Worm (Caenorhabditis elegans) whole organism, young adult: ENCODE results near the gene clec-28.

Experiments used
- B0019.2 ChIP-seq: fragments of 200-800 bp; sonication (Bioruptor generic); conservative IDR thresholded peaks from 2 replicates; pipeline ENCODE4 v1.3.6; 2022; ENCODE audit warnings: missing genetic modification reagents, missing genetic modification characterization, missing compliant biosample characterization
- B0035.1 ChIP-seq: sonication (generic microtip); optimal IDR thresholded peaks from 2 replicates; lab custom pipeline; 2016; ENCODE audit warnings: missing genetic modification characterization, mild to moderate bottlenecking, missing compliant biosample characterization, missing genotype, missing genetic modification reagents
- B0261.1 ChIP-seq: sonication (generic microtip); optimal IDR thresholded peaks from 2 replicates; lab custom pipeline; 2016; ENCODE audit warnings: mild to moderate bottlenecking, missing genetic modification characterization, moderate library complexity, missing compliant biosample characterization
- D2030.7 ChIP-seq: fragments of 200-800 bp; sonication (Bioruptor generic); IDR thresholded peaks from 2 replicates; pipeline ENCODE4 v1.3.6; 2022; ENCODE audit warnings: missing genetic modification reagents, missing genetic modification characterization, missing compliant biosample characterization
- F37B4.10 ChIP-seq: fragments of 200-800 bp; sonication (Bioruptor generic); IDR thresholded peaks from 2 replicates; pipeline ENCODE4 v1.3.6; 2022; ENCODE audit warnings: missing genetic modification characterization, missing compliant biosample characterization
- F49E8.2 ChIP-seq: sonication (generic microtip); optimal IDR thresholded peaks from 3 replicates; lab custom pipeline; 2017; ENCODE audit warnings: missing genetic modification characterization, mild to moderate bottlenecking, missing compliant biosample characterization, antibody characterized with exemption, moderate library complexity; ENCODE audit not compliant: insufficient read depth
- F55B11.4 ChIP-seq: sonication (generic microtip); optimal IDR thresholded peaks from 2 replicates; lab custom pipeline; 2016; ENCODE audit warnings: missing compliant biosample characterization, missing genetic modification characterization, borderline replicate concordance; ENCODE audit not compliant: insufficient read depth
- F57C9.4 ChIP-seq: sonication (generic microtip); optimal IDR thresholded peaks from 2 replicates; lab custom pipeline; 2017; ENCODE audit warnings: mild to moderate bottlenecking, missing genetic modification characterization, missing compliant biosample characterization
- K12H6.12 ChIP-seq: fragments of 200-800 bp; sonication (Bioruptor generic); optimal IDR thresholded peaks from 2 replicates; lab custom pipeline; 2018; ENCODE audit warnings: mild to moderate bottlenecking, missing genetic modification characterization, missing compliant biosample characterization
- Y53G8AR.9 ChIP-seq: fragments of 200-800 bp; sonication (Bioruptor generic); conservative IDR thresholded peaks from 2 replicates; pipeline ENCODE4 v1.3.6; 2022; ENCODE audit warnings: missing genetic modification reagents, missing genetic modification characterization, missing compliant biosample characterization
- atf-7 ChIP-seq: sonication (generic microtip); optimal IDR thresholded peaks from 2 replicates; lab custom pipeline; 2017; ENCODE audit warnings: mild to moderate bottlenecking, missing genetic modification characterization, missing compliant biosample characterization
- attf-3 ChIP-seq: fragments of 200-800 bp; sonication (Bioruptor generic); conservative IDR thresholded peaks from 2 replicates; pipeline ENCODE4 v1.3.6; 2022; ENCODE audit warnings: missing genetic modification reagents, missing genetic modification characterization, missing compliant biosample characterization
- ccch-3 ChIP-seq: fragments of 200-800 bp; sonication (Bioruptor generic); optimal IDR thresholded peaks from 2 replicates; lab custom pipeline; 2018; ENCODE audit warnings: mild to moderate bottlenecking, missing genetic modification characterization, missing compliant biosample characterization
- cebp-1 ChIP-seq, 2 experiments: fragments of 200-800 bp in 1 of 2; sonication (Bioruptor generic) in 1 of 2; sonication (generic microtip) in 1 of 2; IDR thresholded peaks in 1 of 2; optimal IDR thresholded peaks in 1 of 2; 2 replicates each; pipeline versions ENCODE4 v1.3.6 to Lab custom; 2017 to 2022; ENCODE audit warnings: missing compliant biosample characterization in 2 of 2, missing genetic modification characterization in 2 of 2, mild to moderate bottlenecking in 1 of 2, missing genetic modification reagents in 1 of 2, moderate library complexity in 1 of 2
- die-1 ChIP-seq: sonication (generic microtip); optimal IDR thresholded peaks from 2 replicates; lab custom pipeline; 2016; ENCODE audit warnings: missing genotype, mild to moderate bottlenecking, missing genetic modification characterization, missing compliant biosample characterization
- dpff-1 ChIP-seq: sonication (generic microtip); optimal IDR thresholded peaks from 2 replicates; lab custom pipeline; 2017; ENCODE audit warnings: mild to moderate bottlenecking, missing genetic modification characterization, missing compliant biosample characterization
- dpl-1 ChIP-seq: fragments of 150-350 bp; optimal IDR thresholded peaks from 2 replicates; lab custom pipeline; 2014; ENCODE audit warnings: missing biosample characterization, missing genetic modification reagents, missing genetic modification characterization
- efl-1 ChIP-seq: fragments of 150-350 bp; optimal IDR thresholded peaks from 2 replicates; lab custom pipeline; 2014; ENCODE audit warnings: missing biosample characterization, missing genetic modification reagents, missing genetic modification characterization
- egl-44 ChIP-seq: fragments of 200-800 bp; sonication (Bioruptor generic); IDR thresholded peaks from 2 replicates; pipeline ENCODE4 v1.3.6; 2022; ENCODE audit warnings: missing genetic modification reagents, missing genetic modification characterization, missing compliant biosample characterization
- ets-4 ChIP-seq: fragments of 200-800 bp; sonication (Bioruptor generic); optimal IDR thresholded peaks from 2 replicates; lab custom pipeline; 2018; ENCODE audit warnings: mild to moderate bottlenecking, missing genetic modification characterization, missing compliant biosample characterization
- fkh-3 ChIP-seq: sonication (generic microtip); optimal IDR thresholded peaks from 2 replicates; lab custom pipeline; 2016; ENCODE audit warnings: mild to moderate bottlenecking, missing genetic modification characterization, missing compliant biosample characterization
- hlh-12 ChIP-seq: sonication (generic microtip); optimal IDR thresholded peaks from 2 replicates; lab custom pipeline; 2016; ENCODE audit warnings: missing genetic modification characterization, missing compliant biosample characterization
- hmg-1.2 ChIP-seq: fragments of 200-800 bp; sonication (Bioruptor generic); IDR thresholded peaks from 2 replicates; pipeline ENCODE4 v1.3.6; 2022; ENCODE audit warnings: missing genetic modification reagents, missing genetic modification characterization, missing compliant biosample characterization
- lin-40 ChIP-seq: sonication (generic microtip); optimal IDR thresholded peaks from 2 replicates; lab custom pipeline; 2016; ENCODE audit warnings: missing genetic modification characterization, mild to moderate bottlenecking, missing compliant biosample characterization, missing genotype, missing genetic modification reagents
- lin-54 ChIP-seq: fragments of 200-800 bp; sonication (Bioruptor generic); optimal IDR thresholded peaks from 2 replicates; lab custom pipeline; 2018; ENCODE audit warnings: mild to moderate bottlenecking, missing genetic modification characterization, missing compliant biosample characterization
- lir-1 ChIP-seq: fragments of 200-800 bp; sonication (Bioruptor generic); conservative IDR thresholded peaks from 2 replicates; pipeline ENCODE4 v1.3.6; 2022; ENCODE audit warnings: missing genetic modification reagents, missing genetic modification characterization, missing compliant biosample characterization
- lsl-1 ChIP-seq: fragments of 200-800 bp; sonication (Bioruptor generic); optimal IDR thresholded peaks from 2 replicates; lab custom pipeline; 2018; ENCODE audit warnings: mild to moderate bottlenecking, missing genetic modification characterization, moderate library complexity, missing compliant biosample characterization
- madf-10 ChIP-seq: sonication (generic microtip); optimal IDR thresholded peaks from 2 replicates; lab custom pipeline; 2016; ENCODE audit warnings: mild to moderate bottlenecking, missing genetic modification characterization, missing compliant biosample characterization
- madf-3 ChIP-seq: fragments of 200-800 bp; sonication (Bioruptor generic); IDR thresholded peaks from 2 replicates; pipeline ENCODE4 v1.3.6; 2022; ENCODE audit warnings: missing genetic modification reagents, missing genetic modification characterization, missing compliant biosample characterization
- mel-28 ChIP-seq: sonication (generic microtip); optimal IDR thresholded peaks from 2 replicates; lab custom pipeline; 2016; ENCODE audit warnings: borderline replicate concordance, mild to moderate bottlenecking, missing genetic modification characterization, missing compliant biosample characterization
- snpc-1.1 ChIP-seq: sonication (generic microtip); optimal IDR thresholded peaks from 2 replicates; lab custom pipeline; 2017; ENCODE audit warnings: missing genetic modification characterization, mild to moderate bottlenecking, missing compliant biosample characterization, antibody characterized with exemption, moderate library complexity, missing genotype, missing genetic modification reagents; ENCODE audit not compliant: insufficient read depth
- snpc-1.3 ChIP-seq: sonication (generic microtip); optimal IDR thresholded peaks from 2 replicates; lab custom pipeline; 2017; ENCODE audit warnings: missing genetic modification characterization, mild to moderate bottlenecking, missing compliant biosample characterization, antibody characterized with exemption, moderate library complexity, missing genotype, missing genetic modification reagents; ENCODE audit not compliant: insufficient read depth
- somi-1 ChIP-seq: fragments of 200-800 bp; sonication (Bioruptor generic); optimal IDR thresholded peaks from 2 replicates; lab custom pipeline; 2018; ENCODE audit warnings: mild to moderate bottlenecking, missing genetic modification characterization, missing compliant biosample characterization
- tlf-1 ChIP-seq: fragments of 200-800 bp; sonication (Bioruptor generic); optimal IDR thresholded peaks from 2 replicates; lab custom pipeline; 2018; ENCODE audit warnings: mild to moderate bottlenecking, missing genetic modification characterization, missing compliant biosample characterization
- ztf-26 ChIP-seq: sonication (generic microtip); optimal IDR thresholded peaks from 2 replicates; lab custom pipeline; 2017; ENCODE audit warnings: missing genetic modification characterization, missing compliant biosample characterization

Gene clec-28

ce11 chrV:16829396-16829795 lies 36.1 kb upstream of the clec-28 start, which contains the start of gene srh-214:
Gene srh-214 (minus strand): TSS chrV:16829755.
- TF ChIP-seq die-1 (tag; lab: Kevin White, UChicago) (no peak), hlh-12 (tag; lab: Kevin White, UChicago) (no peak), B0261.1 (tag; lab: Kevin White, UChicago) (no peak), B0035.1 (tag; lab: Kevin White, UChicago) (no peak), Y53G8AR.9 (GFP tag; lab: Robert Waterston, UW) (no peak), K12H6.12 (tag; lab: Kevin White, UChicago) (no peak), F55B11.4 (no peak), somi-1 (GFP tag; lab: Kevin White, UChicago) (no peak)

ce11 chrV:16831310-16831709 lies 34.2 kb upstream of the clec-28 start:
- TF ChIP-seq F49E8.2 (no peak), egl-44 (GFP tag; lab: Robert Waterston, UW) (no peak), dpl-1 (no peak), D2030.7 (GFP tag; lab: Robert Waterston, UW) (no peak), efl-1 (GFP tag; lab: Kevin White, UChicago) (no peak), snpc-1.3 (no peak), lin-54 (GFP tag; lab: Kevin White, UChicago) (no peak), madf-3 (GFP tag; lab: Robert Waterston, UW) (no peak), lin-40 (tag; lab: Kevin White, UChicago) (no peak), B0019.2 (no peak), K12H6.12 (tag; lab: Kevin White, UChicago) (no peak), lir-1 (GFP tag; lab: Robert Waterston, UW) (no peak), ccch-3 (GFP tag; lab: Kevin White, UChicago) (no peak), ztf-26 (tag; lab: Kevin White, UChicago) (no peak)

ce11 chrV:16831921-16832320 lies 33.6 kb upstream of the clec-28 start, which contains the start of gene srh-215:
Gene srh-215 (minus strand): TSS chrV:16832021.
- TF ChIP-seq madf-10 (tag; lab: Kevin White, UChicago) (no peak), cebp-1 (GFP tag; IDR thresholded peaks at IDR 0.05; lab: Robert Waterston, UW) (no peak), cebp-1 (tag; optimal IDR thresholded peaks at IDR 0.05; lab: Kevin White, UChicago) (no peak), hmg-1.2 (no peak), atf-7 (tag; lab: Kevin White, UChicago) (no peak), ets-4 (no peak), F37B4.10 (GFP tag; lab: Robert Waterston, UW) (no peak), lsl-1 (GFP tag; lab: Kevin White, UChicago) (no peak), fkh-3 (tag; lab: Kevin White, UChicago) (no peak), F57C9.4 (tag; lab: Kevin White, UChicago) (no peak), mel-28 (tag; lab: Kevin White, UChicago) (no peak), snpc-1.1 (no peak), tlf-1 (GFP tag; lab: Kevin White, UChicago) (no peak), D2030.7 (GFP tag; lab: Robert Waterston, UW) (no peak), dpff-1 (tag; lab: Kevin White, UChicago) (no peak), attf-3 (GFP tag; lab: Robert Waterston, UW) (no peak)
